Worm (Caenorhabditis elegans) whole organism, late embryonic: ENCODE results near the gene fbxa-107.

ENCODE experiments used
- C08G9.2 ChIP-seq: sonication (generic microtip); optimal IDR thresholded peaks from 2 replicates; lab custom pipeline; 2016; ENCODE audit warnings: mild to moderate bottlenecking, missing genetic modification characterization, moderate library complexity, missing compliant biosample characterization
- C38D4.7 ChIP-seq: fragments of 200-800 bp; sonication (Bioruptor generic); optimal IDR thresholded peaks from 2 replicates; lab custom pipeline; 2018; ENCODE audit warnings: mild to moderate bottlenecking, missing genetic modification characterization, moderate library complexity, missing compliant biosample characterization
- K09A11.1 ChIP-seq: sonication (generic microtip); optimal IDR thresholded peaks from 2 replicates; lab custom pipeline; 2017; ENCODE audit warnings: antibody characterized with exemption, mild to moderate bottlenecking, missing genetic modification characterization, missing compliant biosample characterization; ENCODE audit not compliant: insufficient read depth
- T23F11.4 ChIP-seq: fragments of 200-800 bp; sonication (Bioruptor generic); optimal IDR thresholded peaks from 2 replicates; lab custom pipeline; 2018; ENCODE audit warnings: mild to moderate bottlenecking, missing genetic modification characterization, missing compliant biosample characterization
- ahr-1 ChIP-seq: sonication (generic microtip); optimal IDR thresholded peaks from 2 replicates; lab custom pipeline; 2016; ENCODE audit warnings: missing genetic modification characterization, missing compliant biosample characterization
- ama-1 ChIP-seq: fragments of 150-350 bp; optimal IDR thresholded peaks from 2 replicates; lab custom pipeline; 2014
- ceh-14 ChIP-seq: sonication (generic microtip); optimal IDR thresholded peaks from 2 replicates; lab custom pipeline; 2016; ENCODE audit warnings: missing genotype, missing genetic modification characterization, missing compliant biosample characterization
- ceh-18 ChIP-seq: sonication (generic microtip); optimal IDR thresholded peaks from 2 replicates; lab custom pipeline; 2016; ENCODE audit warnings: missing genetic modification characterization, missing compliant biosample characterization
- ceh-2 ChIP-seq: sonication (generic microtip); optimal IDR thresholded peaks from 2 replicates; lab custom pipeline; 2016; ENCODE audit warnings: missing genotype, missing genetic modification characterization, missing compliant biosample characterization
- ceh-22 ChIP-seq: sonication (generic microtip); optimal IDR thresholded peaks from 2 replicates; lab custom pipeline; 2017; ENCODE audit warnings: missing biosample characterization, missing genetic modification characterization
- ceh-24 ChIP-seq: sonication (generic microtip); optimal IDR thresholded peaks from 2 replicates; lab custom pipeline; 2016; ENCODE audit warnings: mild to moderate bottlenecking, missing genetic modification characterization, missing compliant biosample characterization
- ceh-30 ChIP-seq: fragments of 150-350 bp; optimal IDR thresholded peaks from 2 replicates; lab custom pipeline; 2014; ENCODE audit warnings: missing biosample characterization, missing genetic modification characterization
- ceh-34 ChIP-seq: sonication (generic microtip); optimal IDR thresholded peaks from 2 replicates; lab custom pipeline; 2016; ENCODE audit warnings: mild to moderate bottlenecking, missing genetic modification characterization, missing compliant biosample characterization
- ceh-48 ChIP-seq: sonication (generic microtip); optimal IDR thresholded peaks from 2 replicates; lab custom pipeline; 2016; ENCODE audit warnings: missing genetic modification characterization, inconsistent platforms, missing compliant biosample characterization
- ceh-6 ChIP-seq: fragments of 200-800 bp; sonication (Bioruptor generic); optimal IDR thresholded peaks from 2 replicates; lab custom pipeline; 2018; ENCODE audit warnings: mild to moderate bottlenecking, missing genetic modification characterization, missing compliant biosample characterization
- ceh-9 ChIP-seq: sonication (generic microtip); optimal IDR thresholded peaks from 2 replicates; lab custom pipeline; 2016; ENCODE audit warnings: mild to moderate bottlenecking, missing genetic modification characterization, inconsistent platforms, missing compliant biosample characterization
- che-1 ChIP-seq: sonication (generic microtip); optimal IDR thresholded peaks from 2 replicates; lab custom pipeline; 2016; ENCODE audit warnings: mild to moderate bottlenecking, missing genetic modification characterization, missing compliant biosample characterization
- dmd-4 ChIP-seq: sonication (generic microtip); optimal IDR thresholded peaks from 2 replicates; lab custom pipeline; 2016; ENCODE audit warnings: borderline replicate concordance, missing genetic modification characterization, missing compliant biosample characterization
- dve-1 ChIP-seq: sonication (generic microtip); optimal IDR thresholded peaks from 2 replicates; lab custom pipeline; 2017; ENCODE audit warnings: antibody characterized with exemption, mild to moderate bottlenecking, missing genetic modification characterization, missing compliant biosample characterization
- elt-2 ChIP-seq: sonication (generic microtip); optimal IDR thresholded peaks from 2 replicates; lab custom pipeline; 2016; ENCODE audit warnings: missing genetic modification reagents, missing genetic modification characterization, missing compliant biosample characterization
- ets-4 ChIP-seq: sonication (generic microtip); optimal IDR thresholded peaks from 2 replicates; lab custom pipeline; 2016; ENCODE audit warnings: missing genetic modification characterization, missing compliant biosample characterization
- eyg-1 ChIP-seq: sonication (generic microtip); optimal IDR thresholded peaks from 2 replicates; lab custom pipeline; 2016; ENCODE audit warnings: missing genotype, missing genetic modification characterization, missing compliant biosample characterization
- fax-1 ChIP-seq: sonication (generic microtip); optimal IDR thresholded peaks from 2 replicates; lab custom pipeline; 2016; ENCODE audit warnings: missing genotype, missing genetic modification characterization, missing compliant biosample characterization
- gmeb-2 ChIP-seq: sonication (generic microtip); optimal IDR thresholded peaks from 2 replicates; lab custom pipeline; 2016; ENCODE audit warnings: missing genetic modification characterization, inconsistent platforms, missing compliant biosample characterization
- hlh-15 ChIP-seq: sonication (generic microtip); optimal IDR thresholded peaks from 2 replicates; lab custom pipeline; 2016; ENCODE audit warnings: missing genetic modification characterization, missing compliant biosample characterization
- hlh-30 ChIP-seq: sonication (generic microtip); optimal IDR thresholded peaks from 2 replicates; lab custom pipeline; 2017; ENCODE audit warnings: antibody characterized with exemption, missing genetic modification characterization, missing compliant biosample characterization; ENCODE audit not compliant: insufficient read depth
- hlh-6 ChIP-seq: sonication (generic microtip); optimal IDR thresholded peaks from 2 replicates; lab custom pipeline; 2016; ENCODE audit warnings: missing genotype, missing genetic modification characterization, missing compliant biosample characterization
- hlh-8 ChIP-seq: sonication (generic microtip); optimal IDR thresholded peaks from 2 replicates; lab custom pipeline; 2016; ENCODE audit warnings: missing genotype, missing genetic modification characterization, missing compliant biosample characterization
- lim-6 ChIP-seq: sonication (generic microtip); optimal IDR thresholded peaks from 2 replicates; lab custom pipeline; 2016; ENCODE audit warnings: missing genetic modification characterization, missing compliant biosample characterization
- lin-11 ChIP-seq: fragments of 200-800 bp; sonication (Bioruptor generic); optimal IDR thresholded peaks from 2 replicates; lab custom pipeline; 2018; ENCODE audit warnings: mild to moderate bottlenecking, missing genetic modification characterization, missing compliant biosample characterization
- nhr-11 ChIP-seq: fragments of 150-350 bp; optimal IDR thresholded peaks from 2 replicates; lab custom pipeline; 2014; ENCODE audit warnings: missing biosample characterization, missing genetic modification characterization
- npax-4 ChIP-seq: sonication (generic microtip); optimal IDR thresholded peaks from 2 replicates; lab custom pipeline; 2016; ENCODE audit warnings: missing genetic modification characterization, missing compliant biosample characterization
- pag-3 ChIP-seq: sonication (generic microtip); optimal IDR thresholded peaks from 2 replicates; lab custom pipeline; 2016; ENCODE audit warnings: missing compliant biosample characterization, missing genetic modification characterization, borderline replicate concordance
- pat-9 ChIP-seq: fragments of 200-800 bp; sonication (Bioruptor generic); optimal IDR thresholded peaks from 2 replicates; lab custom pipeline; 2018; ENCODE audit warnings: mild to moderate bottlenecking, missing genetic modification characterization, moderate library complexity, missing compliant biosample characterization
- pha-2 ChIP-seq: sonication (generic microtip); optimal IDR thresholded peaks from 2 replicates; lab custom pipeline; 2017; ENCODE audit warnings: mild to moderate bottlenecking, missing genetic modification characterization, missing compliant biosample characterization
- pros-1 ChIP-seq: fragments of 150-350 bp; optimal IDR thresholded peaks from 2 replicates; lab custom pipeline; 2014; ENCODE audit warnings: missing biosample characterization, missing genetic modification reagents, missing genetic modification characterization
- rnt-1 ChIP-seq: sonication (generic microtip); optimal IDR thresholded peaks from 2 replicates; lab custom pipeline; 2016; ENCODE audit warnings: missing genetic modification characterization, missing compliant biosample characterization
- sdc-2 ChIP-seq: sonication (generic microtip); optimal IDR thresholded peaks from 2 replicates; lab custom pipeline; 2016; ENCODE audit warnings: missing genotype, missing genetic modification characterization, missing compliant biosample characterization
- sox-2 ChIP-seq: fragments of 200-800 bp; sonication (Bioruptor generic); IDR thresholded peaks from 2 replicates; pipeline ENCODE4 v1.3.6; 2022; ENCODE audit warnings: missing genetic modification reagents, missing genetic modification characterization, missing compliant biosample characterization
- syd-9 ChIP-seq: sonication (generic microtip); optimal IDR thresholded peaks from 2 replicates; lab custom pipeline; 2016; ENCODE audit warnings: mild to moderate bottlenecking, missing genetic modification characterization, moderate library complexity, missing compliant biosample characterization
- tbx-7 ChIP-seq: sonication (generic microtip); optimal IDR thresholded peaks from 2 replicates; lab custom pipeline; 2016; ENCODE audit warnings: missing genotype, missing genetic modification characterization, missing compliant biosample characterization
- unc-3 ChIP-seq, 2 experiments: fragments of 200-800 bp in 1 of 2; sonication (Bioruptor generic) in 1 of 2; sonication (generic microtip) in 1 of 2; conservative IDR thresholded peaks in 1 of 2; optimal IDR thresholded peaks in 1 of 2; 2 replicates each; pipeline versions ENCODE4 v1.3.6 to Lab custom; 2016 to 2022; ENCODE audit warnings: missing compliant biosample characterization in 2 of 2, missing genetic modification characterization in 2 of 2, missing genetic modification reagents in 1 of 2
- unc-86 ChIP-seq: sonication (generic microtip); optimal IDR thresholded peaks from 2 replicates; lab custom pipeline; 2016; ENCODE audit warnings: missing genetic modification characterization, missing compliant biosample characterization
- ztf-16 ChIP-seq: sonication (generic microtip); optimal IDR thresholded peaks from 2 replicates; lab custom pipeline; 2017; ENCODE audit warnings: missing genetic modification characterization, missing compliant biosample characterization

The fbxa-107 gene

DNA sequence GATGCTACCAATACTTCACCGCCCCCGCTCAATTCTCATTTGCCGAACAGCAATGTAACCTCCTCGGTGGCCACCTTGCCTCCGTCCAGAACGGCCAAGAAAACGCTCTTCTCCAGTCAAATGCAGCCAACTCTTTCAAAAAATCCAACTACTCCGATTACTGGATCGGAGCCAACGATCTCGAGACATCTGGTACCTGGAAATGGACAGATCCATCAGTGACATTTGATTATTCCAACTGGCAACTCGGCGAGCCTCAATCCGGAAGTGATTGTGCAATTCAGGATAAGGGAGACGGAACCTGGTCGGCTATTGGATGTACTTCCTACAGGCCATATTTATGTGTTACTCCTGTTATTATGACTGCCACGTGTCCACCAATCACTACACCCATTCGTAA, 34.4 kb downstream of the fbxa-107 start:
- TF ChIP-seq ceh-9 (tag; lab: Kevin White, UChicago) = no peak
- TF ChIP-seq pat-9 (tag; lab: Kevin White, UChicago) = no peak
- TF ChIP-seq pha-2 (tag; lab: Kevin White, UChicago) = no peak
- no peak for TF ChIP-seq sdc-2 (tag; lab: Kevin White, UChicago)
- no peak for TF ChIP-seq ceh-18 (tag; lab: Kevin White, UChicago)
- TF ChIP-seq pros-1 (tag; lab: Kevin White, UChicago) = no peak

DNA sequence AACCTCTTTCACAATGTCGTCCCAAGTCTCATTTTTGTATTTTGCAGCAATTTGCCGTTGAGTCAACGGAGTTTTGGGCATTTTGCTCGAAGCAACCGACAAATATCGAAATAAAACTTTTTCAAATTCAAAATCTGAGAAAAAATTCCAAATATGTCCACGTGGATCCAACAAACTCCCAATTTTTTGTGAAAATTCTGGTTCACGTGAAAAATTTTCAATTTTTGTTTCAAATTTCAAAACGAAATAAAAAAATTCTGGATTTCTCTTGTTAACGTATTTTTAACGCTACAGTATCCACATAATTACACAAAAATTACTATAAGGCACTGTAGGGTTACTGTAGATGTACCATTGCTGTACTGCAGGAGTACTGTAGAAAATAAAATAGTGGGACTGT, 37.5 kb downstream of the fbxa-107 start, which contains the start of gene C14A6.13:
TSS of gene C14A6.13 (minus strand) at position 101 of the 400 bp plus-strand sequence.
- TF ChIP-seq ceh-18 (tag; lab: Kevin White, UChicago) = no peak
- no peak for TF ChIP-seq ama-1 (lab: Kevin White, UChicago)
- TF ChIP-seq unc-86 = no peak
- TF ChIP-seq che-1 (tag; lab: Kevin White, UChicago) = no peak
- no peak for TF ChIP-seq ceh-34 (tag; lab: Kevin White, UChicago)
- TF ChIP-seq pat-9 (tag; lab: Kevin White, UChicago) = no peak
- no peak for TF ChIP-seq ahr-1 (tag; lab: Kevin White, UChicago)
- no peak for TF ChIP-seq C38D4.7 (GFP tag; lab: Kevin White, UChicago)
- no peak for TF ChIP-seq ceh-14 (tag; lab: Kevin White, UChicago)

DNA sequence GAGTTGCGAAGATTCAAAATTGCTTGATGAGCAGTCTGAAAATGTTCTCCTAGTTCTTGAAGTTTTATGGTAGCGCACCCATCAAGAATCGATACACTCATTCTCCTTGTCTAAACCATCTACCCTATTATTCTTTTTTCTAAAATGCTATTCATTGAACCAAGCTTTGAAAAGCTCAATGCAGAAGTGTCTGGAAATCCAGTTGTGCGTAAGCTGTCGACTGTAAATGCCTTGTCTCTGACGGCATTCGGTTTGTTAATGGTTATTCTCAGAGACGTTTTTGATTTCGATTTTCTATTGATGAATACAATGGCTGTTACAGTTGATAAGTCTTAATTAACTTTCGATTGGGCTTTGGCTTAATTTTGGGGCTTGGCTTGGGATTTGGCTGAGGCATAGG, 38.8 kb downstream of the fbxa-107 start, which contains the start of gene C14A6.12:
TSS of gene C14A6.12 (minus strand) at position 101 of the 400 bp plus-strand sequence.
- no peak for TF ChIP-seq syd-9
- no peak for TF ChIP-seq hlh-15
- no peak for TF ChIP-seq dve-1
- TF ChIP-seq gmeb-2 (tag; lab: Kevin White, UChicago) = no peak
- TF ChIP-seq ama-1 (lab: Kevin White, UChicago) = no peak
- TF ChIP-seq ceh-22 (tag; lab: Kevin White, UChicago) = no peak
- TF ChIP-seq tbx-7 (tag; lab: Kevin White, UChicago) = no peak
- no peak for TF ChIP-seq ceh-6
- TF ChIP-seq ceh-34 (tag; lab: Kevin White, UChicago) = no peak
- no peak for TF ChIP-seq pat-9 (tag; lab: Kevin White, UChicago)
- TF ChIP-seq ceh-14 (tag; lab: Kevin White, UChicago) = no peak

DNA sequence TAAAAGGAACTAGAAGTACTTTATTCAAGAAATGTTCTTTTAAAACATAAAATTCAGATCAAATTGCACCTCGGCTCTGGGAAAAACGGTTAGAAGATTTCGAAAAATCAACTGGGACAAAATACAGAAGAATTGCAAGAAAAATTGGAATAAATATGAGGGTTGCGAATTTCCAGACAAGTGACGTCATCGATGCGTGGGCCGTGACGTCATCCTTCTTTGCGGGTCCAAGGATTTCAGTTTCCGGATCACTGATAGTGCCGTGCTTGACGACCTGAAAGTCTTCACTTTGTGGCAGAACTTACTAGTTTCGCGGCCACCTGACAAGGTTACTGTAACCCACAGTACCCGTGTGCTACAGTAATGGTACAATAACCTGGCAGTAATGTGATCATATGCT, 39.7 kb downstream of the fbxa-107 start:
- no peak for TF ChIP-seq lin-11 (tag; lab: Kevin White, UChicago)
- TF ChIP-seq unc-86 = no peak
- TF ChIP-seq C08G9.2 (tag; lab: Kevin White, UChicago) = no peak
- TF ChIP-seq che-1 (tag; lab: Kevin White, UChicago) = no peak
- TF ChIP-seq dve-1 = no peak
- no peak for TF ChIP-seq ceh-30 (tag; lab: Kevin White, UChicago)
- TF ChIP-seq pag-3 (tag; lab: Kevin White, UChicago) = no peak
- TF ChIP-seq dmd-4 (tag; lab: Kevin White, UChicago) = no peak
- no peak for TF ChIP-seq ets-4 (tag; lab: Kevin White, UChicago)
- no peak for TF ChIP-seq fax-1
- TF ChIP-seq C38D4.7 (GFP tag; lab: Kevin White, UChicago) = no peak
- TF ChIP-seq ceh-2 = no peak
- TF ChIP-seq ceh-24 (tag; lab: Kevin White, UChicago) = no peak
- no peak for TF ChIP-seq ceh-9 (tag; lab: Kevin White, UChicago)
- TF ChIP-seq lim-6 = no peak
- TF ChIP-seq rnt-1 (tag; lab: Kevin White, UChicago) = no peak
- no peak for TF ChIP-seq ztf-16 (tag; lab: Kevin White, UChicago)
- no peak for TF ChIP-seq gmeb-2 (tag; lab: Kevin White, UChicago)
- TF ChIP-seq nhr-11 (tag; lab: Kevin White, UChicago) = no peak
- no peak for TF ChIP-seq elt-2 (tag; lab: Kevin White, UChicago)

DNA sequence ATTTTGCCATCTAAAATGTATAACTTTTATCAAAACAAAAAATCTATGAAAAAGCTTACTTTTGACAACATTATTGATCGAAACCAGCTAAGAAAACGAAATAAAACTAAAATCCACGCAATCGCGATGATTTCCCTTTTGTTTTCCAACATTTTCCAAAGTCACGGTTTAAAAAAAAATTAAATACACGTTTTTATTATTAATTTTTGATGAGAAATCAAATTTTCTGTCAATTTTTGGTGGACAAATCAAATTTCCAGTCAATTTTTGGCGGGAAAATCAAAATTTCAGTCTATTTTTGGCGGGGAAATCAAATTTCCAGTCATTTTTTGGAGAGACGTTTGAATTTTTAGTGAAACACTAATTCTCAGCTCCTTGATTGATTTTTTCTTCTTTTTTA, 41.0 kb downstream of the fbxa-107 start, which contains the start of gene C14A6.5:
TSS of gene C14A6.5 (minus strand) at position 101 of the 400 bp plus-strand sequence.
- TF ChIP-seq eyg-1 (no peak), unc-3 (GFP tag; conservative IDR thresholded peaks at IDR 0.05; lab: Robert Waterston, UW) (no peak), unc-3 (tag; optimal IDR thresholded peaks at IDR 0.05; lab: Kevin White, UChicago) (no peak), hlh-6 (tag; lab: Kevin White, UChicago) (no peak), T23F11.4 (GFP tag; lab: Kevin White, UChicago) (no peak), K09A11.1 (no peak), rnt-1 (tag; lab: Kevin White, UChicago) (no peak), npax-4 (no peak), lim-6 (no peak), hlh-8 (no peak), ceh-48 (tag; lab: Kevin White, UChicago) (no peak), sdc-2 (tag; lab: Kevin White, UChicago) (no peak), ama-1 (lab: Kevin White, UChicago) (no peak), sox-2 (GFP tag; lab: Robert Waterston, UW) (no peak), hlh-30 (tag; lab: Kevin White, UChicago) (no peak)
